Worm (Caenorhabditis elegans): ENCODE results near the gene srd-51.
"Not testable (repeated sequence)": the region's sequence is repeated elsewhere in the genome, so short reads cannot be mapped to it uniquely, and the experiment has no call there.

srd-51 gene

DNA sequence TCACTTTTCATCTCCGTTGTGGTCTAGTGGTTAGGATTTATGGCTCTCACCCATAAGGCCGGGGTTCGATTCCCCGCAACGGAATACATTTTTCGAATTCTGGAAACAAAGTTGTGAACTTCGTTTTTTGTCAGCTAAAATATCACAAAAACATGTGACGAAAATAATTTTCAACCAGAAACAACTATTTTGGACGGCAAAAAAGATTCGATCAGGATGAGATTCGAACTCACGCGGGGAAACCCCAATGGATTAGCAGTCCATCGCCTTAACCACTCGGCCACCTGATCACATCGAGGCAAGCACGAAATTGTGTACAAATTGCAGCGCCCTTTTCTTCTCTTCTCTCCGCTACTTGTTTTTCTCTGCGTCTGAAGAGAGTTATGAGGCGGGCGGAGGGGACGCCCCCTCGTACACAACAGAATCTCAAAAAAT is 36.0 kb downstream of the srd-51 start (continued):
- 0 out of 2 replicates have a peak, but pooled peaks have one; percentile 68 for TF ChIP-seq F44E2.7 (GFP tag; IDR thresholded peaks at IDR 0.05)
- TF ChIP-seq D1046.2 (GFP tag; IDR thresholded peaks at IDR 0.05), result peak; percentile 79; the same call in 1 of the 2 replicates
- peak; percentile 78 for TF ChIP-seq lir-3 (tag; optimal IDR thresholded peaks at IDR 0.05)
- TF ChIP-seq rbr-2 (tag; optimal IDR thresholded peaks at IDR 0.05), result peak; percentile 79
- peak; percentile 70 for TF ChIP-seq dmd-9 (GFP tag; IDR thresholded peaks at IDR 0.05)
- TF ChIP-seq dmd-8 (GFP tag; IDR thresholded peaks at IDR 0.05), result peak; percentile 90; the same call in 1 of the 2 replicates
- TF ChIP-seq zip-11 (GFP tag; IDR thresholded peaks at IDR 0.05), result 0 out of 2 replicates have a peak, but pooled peaks have one; percentile 38
- TF ChIP-seq jun-1 (tag; optimal IDR thresholded peaks at IDR 0.05), result peak; percentile 14
- TF ChIP-seq F49E8.2 (tag; optimal IDR thresholded peaks at IDR 0.05; ENCODE audit: borderline replicate concordance), result peak; percentile 45
- peak; percentile 74; the same call in 1 of the 2 replicates for TF ChIP-seq nhr-41 (GFP tag; IDR thresholded peaks at IDR 0.05)
- peak; percentile 57 for TF ChIP-seq nhr-111 (GFP tag; optimal IDR thresholded peaks at IDR 0.05)
- TF ChIP-seq sdz-12 (GFP tag; optimal IDR thresholded peaks at IDR 0.05), result peak; percentile 12
- peak; percentile 83 for TF ChIP-seq hlh-11 (tag; optimal IDR thresholded peaks at IDR 0.05)
- TF ChIP-seq Y48G9A.11 (GFP tag; IDR thresholded peaks at IDR 0.05), result peak; percentile 82; the same call in 1 of the 2 replicates
- 0 out of 2 replicates have a peak, but pooled peaks have one; percentile 62 for TF ChIP-seq nhr-42 (GFP tag; IDR thresholded peaks at IDR 0.05)
- TF ChIP-seq nhr-28 (tag; optimal IDR thresholded peaks at IDR 0.05), result peak; percentile 17
- peak; percentile 76 for TF ChIP-seq lin-38 (GFP tag; IDR thresholded peaks at IDR 0.05)
- peak; percentile 38 for TF ChIP-seq nhr-11 (tag; optimal IDR thresholded peaks at IDR 0.05)
- peak; percentile 77; the same call in 1 of the 2 replicates for TF ChIP-seq vab-7 (GFP tag; IDR thresholded peaks at IDR 0.05)
- peak; percentile 73 for TF ChIP-seq zfp-3 (GFP tag; conservative IDR thresholded peaks at IDR 0.05)
- 0 out of 2 replicates have a peak, but pooled peaks have one; percentile 71 for TF ChIP-seq Y105C5A.15 (GFP tag; IDR thresholded peaks at IDR 0.05)
- TF ChIP-seq ztf-7 (tag; optimal IDR thresholded peaks at IDR 0.05), result peak; percentile 43
- TF ChIP-seq saeg-2 (GFP tag; IDR thresholded peaks at IDR 0.05), result peak; percentile 83
- TF ChIP-seq zfp-2 (tag; optimal IDR thresholded peaks at IDR 0.05), result peak; percentile 51
- TF ChIP-seq hmg-1.1 (GFP tag; IDR thresholded peaks at IDR 0.05), result peak; percentile 91
- peak in 1 of 2 experiments; percentile 88; a peak in 2 of 4 replicates for TF ChIP-seq madf-5 (GFP tag; IDR thresholded peaks at IDR 0.05)
- peak; percentile 58 for TF ChIP-seq nhr-77 (tag; optimal IDR thresholded peaks at IDR 0.05)
- TF ChIP-seq nhr-48 (tag; optimal IDR thresholded peaks at IDR 0.05), result peak; percentile 82
- peak; percentile 84 for TF ChIP-seq mep-1 (tag; optimal IDR thresholded peaks at IDR 0.05)
- peak; percentile 64 for TF ChIP-seq Y5F2A.4 (GFP tag; optimal IDR thresholded peaks at IDR 0.05)
- peak; percentile 71 for TF ChIP-seq php-3 (GFP tag; IDR thresholded peaks at IDR 0.05)
- peak; percentile 33; the same call in 1 of the 2 replicates for TF ChIP-seq ceh-44 (GFP tag; IDR thresholded peaks at IDR 0.05)
- peak; percentile 83; the same call in 1 of the 2 replicates for TF ChIP-seq pha-4 (GFP tag; IDR thresholded peaks at IDR 0.05)
- not testable (repeated sequence) for TF ChIP-seq pha-4 (tag; optimal IDR thresholded peaks at IDR 0.05)
- peak; percentile 43; the same call in 1 of the 2 replicates for TF ChIP-seq mxl-2 (GFP tag; conservative IDR thresholded peaks at IDR 0.05)
- TF ChIP-seq madf-9 (GFP tag; conservative IDR thresholded peaks at IDR 0.05), result peak; percentile 61
- TF ChIP-seq hlh-30 (tag; optimal IDR thresholded peaks at IDR 0.05; ENCODE audit: insufficient read depth), result peak; percentile 88
- peak; percentile 78 for TF ChIP-seq lin-13 (GFP tag; optimal IDR thresholded peaks at IDR 0.05)
- peak; percentile 54 for TF ChIP-seq F10B5.3 (tag; optimal IDR thresholded peaks at IDR 0.05)
- peak; percentile 29 for TF ChIP-seq ceh-32 (tag; optimal IDR thresholded peaks at IDR 0.05; ENCODE audit: poor library complexity)
- TF ChIP-seq F37D6.2 (tag; optimal IDR thresholded peaks at IDR 0.05), result peak; percentile 34
- peak; percentile 82 for TF ChIP-seq spr-3 (GFP tag; optimal IDR thresholded peaks at IDR 0.05)
- TF ChIP-seq mxl-3 (GFP tag; optimal IDR thresholded peaks at IDR 0.05), result peak; percentile 75
- TF ChIP-seq gei-8 (GFP tag; optimal IDR thresholded peaks at IDR 0.05), result peak; percentile 63
- TF ChIP-seq lin-29 (GFP tag; IDR thresholded peaks at IDR 0.05), result 0 out of 2 replicates have a peak, but pooled peaks have one; percentile 55

All from whole organism, L4 larva.